Fruit fly (Drosophila melanogaster) whole organism, embryonic: Measurements from ENCODE around the gene sinu.

Experiments used
- Atf6 ChIP-seq: fragments of 200-800 bp; sonication (Bioruptor generic); IDR thresholded peaks from 2 replicates; pipeline ENCODE4 v1.3.6; 2022; ENCODE audit warnings: missing biosample characterization, missing genetic modification characterization
- CG13123 ChIP-seq: fragments of 200-800 bp; sonication (Bioruptor generic); optimal IDR thresholded peaks from 2 replicates; lab custom pipeline; 2016; ENCODE audit warnings: missing biosample characterization, missing genetic modification characterization
- CG13287 ChIP-seq: fragments of 200-800 bp; sonication (Bioruptor generic); IDR thresholded peaks from 2 replicates; pipeline ENCODE4 v1.3.6; 2022; ENCODE audit warnings: missing biosample characterization, missing genetic modification characterization; ENCODE audit not compliant: partially characterized antibody
- CG15479 ChIP-seq: fragments of 200-800 bp; sonication (Bioruptor generic); optimal IDR thresholded peaks from 3 replicates; lab custom pipeline; 2019; ENCODE audit warnings: missing biosample characterization, mild to moderate bottlenecking, missing genetic modification characterization, moderate library complexity
- CG16815 ChIP-seq: fragments of 200-800 bp; sonication (Bioruptor generic); optimal IDR thresholded peaks from 3 replicates; lab custom pipeline; 2017; ENCODE audit warnings: missing biosample characterization, mild to moderate bottlenecking, missing genetic modification characterization
- CG18764 ChIP-seq: fragments of 200-800 bp; sonication (Bioruptor generic); optimal IDR thresholded peaks from 3 replicates; lab custom pipeline; 2016; ENCODE audit warnings: missing biosample characterization, missing genetic modification characterization
- CG2712 ChIP-seq: fragments of 200-800 bp; optimal IDR thresholded peaks from 3 replicates; lab custom pipeline; 2019; ENCODE audit warnings: missing biosample characterization, mild to moderate bottlenecking, missing genetic modification characterization, moderate library complexity
- CG2875 ChIP-seq: fragments of 200-800 bp; sonication (Bioruptor generic); optimal IDR thresholded peaks from 2 replicates; lab custom pipeline; 2017; ENCODE audit warnings: missing biosample characterization, mild to moderate bottlenecking, missing genetic modification characterization, missing genetic modification reagents
- CG34376 ChIP-seq: fragments of 200-800 bp; sonication (Bioruptor generic); optimal IDR thresholded peaks from 2 replicates; lab custom pipeline; 2018; ENCODE audit warnings: missing biosample characterization, mild to moderate bottlenecking, missing genetic modification characterization
- CG34422 ChIP-seq: fragments of 200-800 bp; sonication (Bioruptor generic); IDR thresholded peaks from 3 replicates; pipeline ENCODE4 v1.3.6; 2022; ENCODE audit warnings: missing biosample characterization, missing genetic modification characterization
- CG6791 ChIP-seq: fragments of 200-800 bp; sonication (Bioruptor generic); IDR thresholded peaks from 3 replicates; pipeline ENCODE4 v1.3.6; 2022; ENCODE audit warnings: missing biosample characterization, missing genetic modification characterization; ENCODE audit not compliant: partially characterized antibody
- CG7928 ChIP-seq: fragments of 200-800 bp; sonication (Bioruptor generic); optimal IDR thresholded peaks from 2 replicates; lab custom pipeline; 2017; ENCODE audit warnings: missing biosample characterization, mild to moderate bottlenecking, missing genetic modification characterization
- CG8478 ChIP-seq: fragments of >200 bp; optimal IDR thresholded peaks from 2 replicates; lab custom pipeline; 2018
- CkIIα-i1 ChIP-seq: fragments of 200-800 bp; sonication (Bioruptor generic); IDR thresholded peaks from 2 replicates; pipeline ENCODE4 v1.3.6; 2022; ENCODE audit warnings: missing biosample characterization, missing genetic modification characterization
- Deaf1 ChIP-seq: fragments of 200-800 bp; optimal IDR thresholded peaks from 3 replicates; lab custom pipeline; 2019; ENCODE audit warnings: missing biosample characterization, mild to moderate bottlenecking, missing genetic modification characterization, moderate library complexity
- Dip2 ChIP-seq: fragments of 200-800 bp; sonication (Bioruptor generic); IDR thresholded peaks from 2 replicates; pipeline ENCODE4 v1.3.6; 2022; ENCODE audit warnings: missing biosample characterization, missing genetic modification characterization
- Dp ChIP-seq: fragments of 200-800 bp; sonication (Bioruptor generic); optimal IDR thresholded peaks from 2 replicates; lab custom pipeline; 2018; ENCODE audit warnings: missing biosample characterization, mild to moderate bottlenecking, missing genetic modification characterization, moderate library complexity
- Drgx ChIP-seq: fragments of 200-800 bp; sonication (Bioruptor generic); IDR thresholded peaks from 2 replicates; pipeline ENCODE4 v1.3.6; 2022; ENCODE audit warnings: missing biosample characterization, missing genetic modification characterization
- H2.0 ChIP-seq: fragments of 200-800 bp; sonication (Bioruptor generic); IDR thresholded peaks from 2 replicates; pipeline ENCODE4 v1.3.6; 2022; ENCODE audit warnings: missing biosample characterization, missing genetic modification characterization
- HmgZ ChIP-seq: fragments of 200-800 bp; sonication (Bioruptor generic); optimal IDR thresholded peaks from 2 replicates; lab custom pipeline; 2018; ENCODE audit warnings: missing biosample characterization, mild to moderate bottlenecking, missing genetic modification characterization
- Hr3 ChIP-seq: fragments of 200-800 bp; sonication (Bioruptor generic); optimal IDR thresholded peaks from 3 replicates; lab custom pipeline; 2016; ENCODE audit warnings: missing biosample characterization, missing genetic modification characterization
- Hsf ChIP-seq: fragments of 200-800 bp; sonication (Bioruptor generic); optimal IDR thresholded peaks from 3 replicates; lab custom pipeline; 2016; ENCODE audit warnings: missing biosample characterization, missing genetic modification characterization
- Lhr ChIP-seq: fragments of 200-800 bp; sonication (Bioruptor generic); optimal IDR thresholded peaks from 3 replicates; lab custom pipeline; 2017; ENCODE audit warnings: mild to moderate bottlenecking, missing biosample characterization, missing genetic modification reagents, missing genetic modification characterization
- MESR4 ChIP-seq: fragments of 200-800 bp; sonication (Bioruptor generic); optimal IDR thresholded peaks from 2 replicates; lab custom pipeline; 2018; ENCODE audit warnings: missing biosample characterization, mild to moderate bottlenecking, missing genetic modification characterization, moderate library complexity
- Mad ChIP-seq: fragments of 200-800 bp; sonication (Bioruptor generic); optimal IDR thresholded peaks from 2 replicates; lab custom pipeline; 2016; ENCODE audit warnings: missing biosample characterization, missing genetic modification characterization
- Mrtf ChIP-seq: fragments of 200-800 bp; sonication (Bioruptor generic); IDR thresholded peaks from 3 replicates; pipeline ENCODE4 v1.3.6; 2022; ENCODE audit warnings: missing biosample characterization, missing genetic modification characterization
- Nf-YC ChIP-seq: fragments of 200-800 bp; optimal IDR thresholded peaks from 3 replicates; lab custom pipeline; 2019; ENCODE audit warnings: missing biosample characterization, mild to moderate bottlenecking, missing genetic modification characterization, moderate library complexity
- Oaz ChIP-seq: fragments of 200-800 bp; sonication (Bioruptor generic); IDR thresholded peaks from 2 replicates; pipeline ENCODE4 v1.3.6; 2022; ENCODE audit warnings: missing biosample characterization, missing genetic modification characterization
- Sox102F ChIP-seq: fragments of 200-800 bp; sonication (Bioruptor generic); optimal IDR thresholded peaks from 2 replicates; lab custom pipeline; 2018; ENCODE audit warnings: missing biosample characterization, mild to moderate bottlenecking, missing genetic modification characterization, moderate library complexity
- bcd ChIP-seq: fragments of 200-800 bp; sonication (Bioruptor generic); optimal IDR thresholded peaks from 2 replicates; lab custom pipeline; 2017; ENCODE audit warnings: missing biosample characterization, mild to moderate bottlenecking, missing genetic modification characterization
- disco-r ChIP-seq: fragments of 200-800 bp; sonication (Bioruptor generic); optimal IDR thresholded peaks from 2 replicates; lab custom pipeline; 2016; ENCODE audit warnings: missing biosample characterization, missing genetic modification characterization
- grn ChIP-seq: fragments of 200-800 bp; sonication (Bioruptor generic); optimal IDR thresholded peaks from 3 replicates; lab custom pipeline; 2017; ENCODE audit warnings: missing biosample characterization, missing genetic modification characterization
- hbn ChIP-seq: fragments of 200-800 bp; sonication (Bioruptor generic); IDR thresholded peaks from 2 replicates; pipeline ENCODE4 v1.3.6; 2022; ENCODE audit warnings: missing biosample characterization, missing genetic modification characterization; ENCODE audit not compliant: partially characterized antibody
- nerfin-2 ChIP-seq: fragments of 200-800 bp; sonication (Bioruptor generic); IDR thresholded peaks from 2 replicates; pipeline ENCODE4 v1.3.6; 2022; ENCODE audit warnings: missing biosample characterization, missing genetic modification characterization; ENCODE audit not compliant: partially characterized antibody
- nmo ChIP-seq: fragments of 200-800 bp; sonication (Bioruptor generic); optimal IDR thresholded peaks from 2 replicates; lab custom pipeline; 2018; ENCODE audit warnings: missing biosample characterization, mild to moderate bottlenecking, missing genetic modification characterization, moderate library complexity
- pzg ChIP-seq: fragments of 200-800 bp; sonication (Bioruptor generic); optimal IDR thresholded peaks from 3 replicates; lab custom pipeline; 2018; ENCODE audit warnings: missing biosample characterization, mild to moderate bottlenecking, missing genetic modification characterization, moderate library complexity
- row ChIP-seq: fragments of 200-800 bp; sonication (Bioruptor generic); IDR thresholded peaks from 3 replicates; pipeline ENCODE4 v1.3.6; 2022; ENCODE audit warnings: missing biosample characterization, missing genetic modification characterization
- salm ChIP-seq: fragments of 200-800 bp; sonication (Bioruptor generic); optimal IDR thresholded peaks from 2 replicates; lab custom pipeline; 2018; ENCODE audit warnings: missing biosample characterization, mild to moderate bottlenecking, missing genetic modification characterization
- sd ChIP-seq: fragments of 200-800 bp; sonication (Bioruptor generic); optimal IDR thresholded peaks from 3 replicates; lab custom pipeline; 2018; ENCODE audit warnings: missing biosample characterization, mild to moderate bottlenecking, missing genetic modification characterization, moderate library complexity
- sens ChIP-seq: fragments of 200-800 bp; sonication (Bioruptor generic); peaks from one replicate; lab custom pipeline; 2016; ENCODE audit warnings: missing biosample characterization, missing genetic modification characterization
- sna ChIP-seq: fragments of 200-800 bp; sonication (Bioruptor generic); IDR thresholded peaks from 2 replicates; pipeline ENCODE4 v1.3.6; 2022; ENCODE audit warnings: missing biosample characterization, missing genetic modification characterization; ENCODE audit not compliant: partially characterized antibody
- tup ChIP-seq: fragments of 200-800 bp; sonication (Bioruptor generic); optimal IDR thresholded peaks from 2 replicates; lab custom pipeline; 2016; ENCODE audit warnings: missing biosample characterization, mild to moderate bottlenecking, missing genetic modification characterization, moderate library complexity
- wdn ChIP-seq: fragments of 200-800 bp; sonication (Bioruptor generic); IDR thresholded peaks from 2 replicates; pipeline ENCODE4 v1.3.6; 2022; ENCODE audit warnings: missing biosample characterization, missing genetic modification characterization
- wek ChIP-seq: fragments of 200-800 bp; sonication (Bioruptor generic); optimal IDR thresholded peaks from 3 replicates; lab custom pipeline; 2018; ENCODE audit warnings: missing biosample characterization, mild to moderate bottlenecking, missing genetic modification characterization, moderate library complexity
- zen ChIP-seq: fragments of 200-800 bp; sonication (Bioruptor generic); optimal IDR thresholded peaks from 3 replicates; lab custom pipeline; 2018; ENCODE audit warnings: missing biosample characterization, mild to moderate bottlenecking, missing genetic modification characterization, moderate library complexity
- zfh2 ChIP-seq: fragments of 200-800 bp; sonication (Bioruptor generic); optimal IDR thresholded peaks from 2 replicates; lab custom pipeline; 2016; ENCODE audit warnings: missing biosample characterization, missing genetic modification characterization

sinu gene

dm6 chr3L:5565051-5565688 lies 3.8 kb upstream of the sinu start, which contains the start of gene bc10 (continued):
- no peak for TF ChIP-seq tup (GFP tag; lab: Kevin White, UChicago)
- TF ChIP-seq CG2712 (tag; lab: Kevin White, UChicago) = peak; percentile 20
- TF ChIP-seq Drgx (GFP tag; lab: Robert Waterston, UW) = no peak
- no peak for TF ChIP-seq CG8478
- no peak for TF ChIP-seq bcd (GFP tag; lab: Kevin White, UChicago)
- no peak for TF ChIP-seq CG7928 (GFP tag; lab: Kevin White, UChicago)
- no peak for TF ChIP-seq Oaz (GFP tag; lab: Robert Waterston, UW)
- TF ChIP-seq nerfin-2 = peak; percentile 77
- no peak for TF ChIP-seq CG2875 (GFP tag; lab: Kevin White, UChicago)
- TF ChIP-seq CG13123 (GFP tag; lab: Kevin White, UChicago) = no peak
- TF ChIP-seq, all 482 proteins: peak for 69

- TF ChIP-seq H2.0 (GFP tag; lab: Robert Waterston, UW) = no peak
- no peak for TF ChIP-seq CG34376
- TF ChIP-seq Deaf1 (tag; lab: Kevin White, UChicago) = peak; percentile 49
- no peak for TF ChIP-seq Hsf (GFP tag; lab: Kevin White, UChicago)
- TF ChIP-seq Lhr = peak; percentile 43
- no peak for TF ChIP-seq CG18764 (GFP tag; lab: Kevin White, UChicago)
- TF ChIP-seq nerfin-2 = no peak
- TF ChIP-seq pzg (GFP tag; lab: Kevin White, UChicago) = peak; percentile 94
- peak; percentile 36; the same call in 2 of the 3 replicates for TF ChIP-seq row
- TF ChIP-seq Nf-YC = peak; percentile 1
- no peak for TF ChIP-seq Mrtf (GFP tag; lab: Robert Waterston, UW)
- TF ChIP-seq salm (tag; lab: Kevin White, UChicago) = no peak
- TF ChIP-seq Dip2 (GFP tag; lab: Robert Waterston, UW) = no peak
- peak; percentile 65; the same call in 1 of the 3 replicates for TF ChIP-seq CG34422 (GFP tag; lab: Robert Waterston, UW)
- TF ChIP-seq nmo (GFP tag; lab: Kevin White, UChicago) = peak; percentile 38
- no peak for TF ChIP-seq Hr3 (GFP tag; lab: Kevin White, UChicago)
- no peak for TF ChIP-seq zfh2 (GFP tag; lab: Kevin White, UChicago)
- TF ChIP-seq zen = no peak
- peak; percentile 4; the same call in 1 of the 3 replicates for TF ChIP-seq CG6791 (GFP tag; lab: Robert Waterston, UW)
- no peak for TF ChIP-seq wek (GFP tag; lab: Kevin White, UChicago)
- TF ChIP-seq disco-r (GFP tag; lab: Kevin White, UChicago) = no peak
- no peak for TF ChIP-seq CkIIα-i1 (GFP tag; lab: Robert Waterston, UW)
- peak; percentile 35; the same call in 1 of the 2 replicates for TF ChIP-seq hbn
- TF ChIP-seq CG16815 (GFP tag; lab: Kevin White, UChicago) = no peak
- TF ChIP-seq wdn (GFP tag; lab: Robert Waterston, UW) = no peak
- TF ChIP-seq Sox102F = no peak
- no peak for TF ChIP-seq Mad (GFP tag; lab: Kevin White, UChicago)
- TF ChIP-seq MESR4 (GFP tag; lab: Kevin White, UChicago) = peak; percentile 55
- no peak for TF ChIP-seq CG15479 (GFP tag; lab: Kevin White, UChicago)
- no peak for TF ChIP-seq Atf6 (GFP tag; lab: Robert Waterston, UW)
- peak; percentile 62; the same call in 1 of the 2 replicates for TF ChIP-seq CG13287 (GFP tag; lab: Robert Waterston, UW)
- TF ChIP-seq sd = peak; percentile 56
- peak; percentile 67 for TF ChIP-seq Dp (GFP tag; lab: Kevin White, UChicago)
- TF ChIP-seq sens (GFP tag; lab: Kevin White, UChicago) = peak; percentile 55
- TF ChIP-seq HmgZ = peak; percentile 66
- peak; percentile 37; the same call in 1 of the 2 replicates for TF ChIP-seq sna
- TF ChIP-seq grn (GFP tag; lab: Kevin White, UChicago) = peak; percentile 98
Observed at dm6 chr3L:5563309-5564182, 2.1 kb upstream of the sinu start, which contains the start of the genes ScsbetaG and Sras. Gene ScsbetaG (minus strand): TSS chr3L:5563691. Gene Sras (plus strand): TSS chr3L:5563774.
